Worm (Caenorhabditis elegans): ENCODE data around the gene dop-3.

The dop-3 gene

DNA sequence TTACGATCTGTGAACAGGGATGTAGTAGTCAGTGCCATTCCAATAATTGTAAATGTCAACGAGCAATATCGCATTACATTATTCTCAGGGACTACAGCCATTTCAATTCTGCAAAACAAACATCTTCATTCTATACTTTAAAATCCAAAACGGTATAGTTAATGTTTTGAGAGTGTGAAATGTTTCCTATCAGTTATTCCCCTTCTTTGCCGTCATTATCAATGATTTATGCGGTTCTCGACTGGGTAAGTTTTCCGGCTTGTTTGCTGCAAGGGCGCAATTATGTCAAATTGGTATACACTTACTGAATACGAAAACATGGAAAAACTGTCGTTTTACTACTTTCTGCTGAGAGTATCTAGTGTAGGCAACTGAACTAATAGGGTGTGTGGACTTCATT, 33.6 kb upstream of the dop-3 start, which contains the start of gene F23G4.1:
TSS of gene F23G4.1 (minus strand) at position 101 of the 400 bp plus-strand sequence.
- no peak for TF ChIP-seq ceh-27 (GFP tag; optimal IDR thresholded peaks at IDR 0.05)
- TF ChIP-seq F10E7.11 (tag; optimal IDR thresholded peaks at IDR 0.05), result no peak
- TF ChIP-seq hmg-1.2 (GFP tag; IDR thresholded peaks at IDR 0.05), result no peak
- TF ChIP-seq snpc-3.4 (tag; optimal IDR thresholded peaks at IDR 0.05), result no peak
- no peak for TF ChIP-seq sptf-2 (GFP tag; optimal IDR thresholded peaks at IDR 0.05)
- TF ChIP-seq bed-2 (GFP tag; IDR thresholded peaks at IDR 0.05), result no peak
- no peak for TF ChIP-seq unc-130 (GFP tag; optimal IDR thresholded peaks at IDR 0.05)

DNA sequence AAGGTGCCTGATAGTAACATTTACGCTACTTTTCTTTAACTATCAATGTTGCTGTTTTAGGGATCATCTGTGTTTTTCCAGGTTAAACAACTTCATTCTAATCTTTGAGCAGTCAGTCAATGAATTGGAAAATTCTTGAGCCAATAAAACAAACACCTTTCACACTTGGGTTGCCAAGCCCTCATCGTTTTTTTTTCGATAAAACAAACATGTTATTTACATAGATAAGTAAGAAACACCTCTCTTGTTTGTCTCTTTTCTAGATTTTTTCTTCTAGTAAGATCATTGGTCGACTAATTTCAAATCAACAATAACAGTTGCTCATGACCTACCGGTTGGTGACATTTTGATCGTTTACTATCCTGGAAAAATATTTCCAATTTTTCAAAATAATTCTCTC, 32.4 kb upstream of the dop-3 start:
- TF ChIP-seq lin-26 (GFP tag; IDR thresholded peaks at IDR 0.05) (no peak), C06A6.2 (GFP tag; conservative IDR thresholded peaks at IDR 0.05) (no peak), chd-7 (tag; optimal IDR thresholded peaks at IDR 0.05) (no peak), aptf-3 (GFP tag; IDR thresholded peaks at IDR 0.05) (no peak), bed-2 (GFP tag; IDR thresholded peaks at IDR 0.05) (no peak), Y53G8AR.9 (GFP tag; conservative IDR thresholded peaks at IDR 0.05) (no peak), D2030.7 (GFP tag; IDR thresholded peaks at IDR 0.05) (no peak)

DNA sequence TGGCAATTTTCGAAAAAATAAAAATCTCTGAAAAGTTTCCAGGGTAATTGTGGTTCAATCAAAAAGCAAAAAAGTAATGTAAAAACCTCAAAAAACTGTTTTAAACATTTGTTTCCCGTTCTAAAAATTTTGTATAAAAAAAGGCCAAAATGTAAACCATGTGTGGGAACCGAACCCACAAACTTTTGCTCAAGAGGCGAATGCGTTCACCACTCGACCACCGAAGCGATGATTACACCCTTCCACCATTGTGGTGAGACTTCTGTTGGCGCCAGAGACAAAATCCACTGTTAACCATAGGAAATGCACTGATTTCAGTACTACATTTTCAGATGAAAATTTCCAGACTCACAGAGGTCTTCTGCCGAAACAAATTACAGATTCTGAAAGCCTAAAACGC, 31.6 kb upstream of the dop-3 start:
- TF ChIP-seq lin-26 (GFP tag; IDR thresholded peaks at IDR 0.05) (peak; percentile 73), hmg-1.2 (GFP tag; IDR thresholded peaks at IDR 0.05) (peak; percentile 35; the same call in 1 of the 2 replicates), B0261.1 (tag; optimal IDR thresholded peaks at IDR 0.05) (peak; percentile 34), tbp1 (GFP tag; optimal IDR thresholded peaks at IDR 0.05) (peak; percentile 29), ztf-25 (GFP tag; IDR thresholded peaks at IDR 0.05) (0 out of 2 replicates have a peak, but pooled peaks have one; percentile 42), D2030.7 (GFP tag; IDR thresholded peaks at IDR 0.05) (peak; percentile 55; the same call in 1 of the 2 replicates), pbrm-1 (GFP tag; IDR thresholded peaks at IDR 0.05) (0 out of 2 replicates have a peak, but pooled peaks have one; percentile 35)

DNA sequence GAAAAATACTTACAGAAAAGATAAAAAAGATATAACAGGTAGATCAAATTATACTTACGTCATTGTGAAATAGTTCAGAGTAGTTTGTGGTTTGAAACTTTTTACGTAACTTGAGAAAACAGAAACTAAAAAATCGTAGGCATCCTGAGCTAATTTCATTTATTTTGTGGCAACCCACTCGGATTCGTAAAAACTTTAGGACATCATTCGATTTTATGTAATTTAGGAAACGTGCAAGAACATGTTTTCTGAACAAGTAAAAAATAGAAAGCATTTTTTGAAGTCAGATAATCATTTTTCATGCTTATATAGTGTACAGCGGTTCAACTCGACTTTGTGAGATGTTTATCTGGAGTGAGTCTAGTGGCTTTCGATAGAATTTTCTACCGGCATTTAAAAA, 29.2 kb upstream of the dop-3 start, which contains the start of gene hic-1:
TSS of gene hic-1 (minus strand) at position 101 of the 400 bp plus-strand sequence.
- TF ChIP-seq Y56A3A.18 (GFP tag; IDR thresholded peaks at IDR 0.05) (no peak), F55B11.4 (tag; optimal IDR thresholded peaks at IDR 0.05; ENCODE audit: borderline replicate concordance, insufficient read depth) (no peak), bed-2 (GFP tag; IDR thresholded peaks at IDR 0.05) (no peak), lsy-27 (tag; optimal IDR thresholded peaks at IDR 0.05; ENCODE audit: borderline replicate concordance, insufficient read depth) (no peak), F52B5.7 (tag; optimal IDR thresholded peaks at IDR 0.05) (no peak), mcd-1 (GFP tag; IDR thresholded peaks at IDR 0.05) (no peak), akir-1 (GFP tag; optimal IDR thresholded peaks at IDR 0.05) (no peak)

DNA sequence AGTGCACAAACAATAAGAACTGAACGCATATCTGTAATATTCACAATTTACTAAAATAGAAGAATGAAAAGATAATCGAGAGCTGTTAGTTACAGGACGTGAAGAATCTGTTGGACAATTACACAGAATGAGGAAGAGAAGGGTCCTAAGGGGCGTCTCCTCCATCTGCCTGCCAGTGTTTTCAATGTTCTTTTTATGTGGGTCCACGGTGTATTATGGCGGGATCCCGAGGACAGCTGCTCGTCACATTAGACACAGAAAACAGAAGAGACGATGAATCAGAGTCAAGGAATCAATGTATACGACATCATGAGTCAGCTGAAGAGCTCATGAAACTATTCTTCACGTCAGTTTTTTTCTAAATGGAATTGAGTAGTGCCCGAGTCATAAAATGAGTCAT, 27.6 kb upstream of the dop-3 start, which contains the start of gene ttr-6:
TSS of gene ttr-6 (minus strand) at position 33 of the 400 bp plus-strand sequence.
- TF ChIP-seq C17E4.6 (GFP tag; IDR thresholded peaks at IDR 0.05) (no peak), ztf-6 (GFP tag; IDR thresholded peaks at IDR 0.05) (no peak), rec-8 (tag; optimal IDR thresholded peaks at IDR 0.05) (no peak), B0336.3 (GFP tag; IDR thresholded peaks at IDR 0.05) (no peak), nhr-120 (GFP tag; IDR thresholded peaks at IDR 0.05) (no peak), akir-1 (GFP tag; optimal IDR thresholded peaks at IDR 0.05) (no peak), mes-4 (tag; optimal IDR thresholded peaks at IDR 0.05) (no peak), B0019.2 (GFP tag; conservative IDR thresholded peaks at IDR 0.05) (no peak), ceh-58 (GFP tag; IDR thresholded peaks at IDR 0.05) (no peak), F57A8.1 (GFP tag; optimal IDR thresholded peaks at IDR 0.05) (no peak), ztf-3 (GFP tag; optimal IDR thresholded peaks at IDR 0.05) (no peak), attf-3 (GFP tag; conservative IDR thresholded peaks at IDR 0.05) (no peak), nfya-2 (GFP tag; IDR thresholded peaks at IDR 0.05) (no peak), zim-3 (tag; optimal IDR thresholded peaks at IDR 0.05) (no peak), unc-62 (GFP tag; optimal IDR thresholded peaks at IDR 0.05) (no peak), ceh-79 (tag; optimal IDR thresholded peaks at IDR 0.05) (no peak), dpl-1 (GFP tag; optimal IDR thresholded peaks at IDR 0.05) (no peak), gei-17 (GFP tag; optimal IDR thresholded peaks at IDR 0.05) (no peak), somi-1 (GFP tag; optimal IDR thresholded peaks at IDR 0.05) (no peak)
